Fruit fly (Drosophila melanogaster): ENCODE data around the gene CG7378.

DNA sequence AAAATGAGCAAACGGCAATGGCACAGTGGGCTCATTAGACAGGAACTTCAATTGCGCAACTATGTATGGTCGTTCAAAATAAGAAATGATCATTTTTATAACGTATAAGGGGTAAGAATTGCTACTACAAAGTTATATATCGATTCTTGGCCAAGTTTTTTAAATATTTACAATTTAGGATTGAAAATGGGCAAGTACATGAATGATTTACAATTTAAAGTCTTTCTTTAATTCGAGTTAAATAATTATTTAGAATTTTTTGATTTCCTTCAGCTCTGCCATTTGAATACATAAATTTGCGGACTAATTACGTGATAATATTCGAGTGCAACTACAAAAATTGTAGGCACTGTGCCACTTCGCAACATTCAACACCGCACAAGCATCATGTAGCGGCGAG lies 24.5 kb downstream of the CG7378 start:
- no peak for TF ChIP-seq psq (optimal IDR thresholded peaks at IDR 0.05)
- TF ChIP-seq insv (optimal IDR thresholded peaks at IDR 0.05), result no peak
- TF ChIP-seq h (optimal IDR thresholded peaks at IDR 0.05), result no peak
